Fruit fly (Drosophila melanogaster) whole organism, adult: Measurements from ENCODE around the gene Tps1.

Experiments
- CG1620 ChIP-seq: fragments of 200-800 bp; sonication (Bioruptor generic); optimal IDR thresholded peaks from 2 replicates; lab custom pipeline; 2016; ENCODE audit warnings: missing biosample characterization, missing genetic modification characterization
- CG33017 ChIP-seq: fragments of 200-800 bp; sonication (Bioruptor generic); optimal IDR thresholded peaks from 2 replicates; lab custom pipeline; 2018; ENCODE audit warnings: missing biosample characterization, mild to moderate bottlenecking, missing genetic modification characterization, moderate library complexity
- CG7045 ChIP-seq: fragments of 200-800 bp; sonication (Bioruptor generic); optimal IDR thresholded peaks from 2 replicates; lab custom pipeline; 2017; ENCODE audit warnings: missing biosample characterization, mild to moderate bottlenecking, missing genetic modification characterization
- Crg-1 ChIP-seq: fragments of 200-800 bp; sonication (Bioruptor generic); optimal IDR thresholded peaks from 2 replicates; lab custom pipeline; 2016; ENCODE audit warnings: missing biosample characterization, missing genetic modification characterization
- Hr96 ChIP-seq: fragments of 200-800 bp; sonication (Bioruptor generic); optimal IDR thresholded peaks from 2 replicates; lab custom pipeline; 2016; ENCODE audit warnings: missing biosample characterization, missing genetic modification characterization
- toe ChIP-seq: fragments of 200-800 bp; sonication (Bioruptor generic); optimal IDR thresholded peaks from 2 replicates; lab custom pipeline; 2016; ENCODE audit warnings: missing biosample characterization, missing genetic modification characterization

DNA sequence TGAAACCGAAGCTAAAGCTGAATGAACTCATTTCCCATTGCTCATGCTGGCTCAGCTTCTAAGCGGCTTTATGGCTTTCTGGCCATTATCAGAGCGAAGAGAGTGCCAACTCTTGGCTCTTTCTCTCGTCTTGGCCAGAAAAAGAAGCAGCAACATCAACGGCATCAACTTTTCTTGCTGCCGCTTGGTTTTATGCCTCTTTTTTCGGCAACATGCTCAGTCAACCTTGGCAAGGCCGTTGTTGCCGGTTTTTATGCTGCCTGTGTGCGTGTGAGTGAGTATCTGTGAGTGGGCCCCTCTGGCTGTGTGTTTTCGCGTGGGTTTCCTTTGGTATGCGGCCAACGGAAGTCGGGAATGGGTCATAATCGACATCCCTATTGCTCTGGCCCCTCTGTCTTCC, 17.5 kb upstream of the Tps1 start:
- no peak for TF ChIP-seq CG33017 (tag; lab: Kevin White, UChicago)
- no peak for TF ChIP-seq CG7045 (GFP tag; lab: Kevin White, UChicago)
- no peak for TF ChIP-seq Hr96 (GFP tag; lab: Kevin White, UChicago)
- no peak for TF ChIP-seq toe (GFP tag; lab: Kevin White, UChicago)
- TF ChIP-seq CG1620 (GFP tag; lab: Kevin White, UChicago) = no peak
- no peak for TF ChIP-seq Crg-1
